Worm (Caenorhabditis elegans) whole organism, late embryonic: ENCODE results near the gene srt-64.

ENCODE experiments used
- C38D4.7 ChIP-seq: fragments of 200-800 bp; sonication (Bioruptor generic); optimal IDR thresholded peaks from 2 replicates; lab custom pipeline; 2018; ENCODE audit warnings: mild to moderate bottlenecking, missing genetic modification characterization, moderate library complexity, missing compliant biosample characterization
- F13H6.1 ChIP-seq: sonication (generic microtip); optimal IDR thresholded peaks from 2 replicates; lab custom pipeline; 2016; ENCODE audit warnings: missing genetic modification characterization, missing compliant biosample characterization
- T23F11.4 ChIP-seq: fragments of 200-800 bp; sonication (Bioruptor generic); optimal IDR thresholded peaks from 2 replicates; lab custom pipeline; 2018; ENCODE audit warnings: mild to moderate bottlenecking, missing genetic modification characterization, missing compliant biosample characterization
- ahr-1 ChIP-seq: sonication (generic microtip); optimal IDR thresholded peaks from 2 replicates; lab custom pipeline; 2016; ENCODE audit warnings: missing genetic modification characterization, missing compliant biosample characterization
- ceh-14 ChIP-seq: sonication (generic microtip); optimal IDR thresholded peaks from 2 replicates; lab custom pipeline; 2016; ENCODE audit warnings: missing genotype, missing genetic modification characterization, missing compliant biosample characterization
- ceh-18 ChIP-seq: sonication (generic microtip); optimal IDR thresholded peaks from 2 replicates; lab custom pipeline; 2016; ENCODE audit warnings: missing genetic modification characterization, missing compliant biosample characterization
- ceh-22 ChIP-seq: sonication (generic microtip); optimal IDR thresholded peaks from 2 replicates; lab custom pipeline; 2017; ENCODE audit warnings: missing biosample characterization, missing genetic modification characterization
- ceh-30 ChIP-seq: fragments of 150-350 bp; optimal IDR thresholded peaks from 2 replicates; lab custom pipeline; 2014; ENCODE audit warnings: missing biosample characterization, missing genetic modification characterization
- ceh-31 ChIP-seq: sonication (generic microtip); optimal IDR thresholded peaks from 2 replicates; lab custom pipeline; 2016; ENCODE audit warnings: missing genetic modification characterization, missing compliant biosample characterization
- ceh-34 ChIP-seq: sonication (generic microtip); optimal IDR thresholded peaks from 2 replicates; lab custom pipeline; 2016; ENCODE audit warnings: mild to moderate bottlenecking, missing genetic modification characterization, missing compliant biosample characterization
- che-1 ChIP-seq: sonication (generic microtip); optimal IDR thresholded peaks from 2 replicates; lab custom pipeline; 2016; ENCODE audit warnings: mild to moderate bottlenecking, missing genetic modification characterization, missing compliant biosample characterization
- ets-4 ChIP-seq: sonication (generic microtip); optimal IDR thresholded peaks from 2 replicates; lab custom pipeline; 2016; ENCODE audit warnings: missing genetic modification characterization, missing compliant biosample characterization
- eyg-1 ChIP-seq: sonication (generic microtip); optimal IDR thresholded peaks from 2 replicates; lab custom pipeline; 2016; ENCODE audit warnings: missing genotype, missing genetic modification characterization, missing compliant biosample characterization
- fax-1 ChIP-seq: sonication (generic microtip); optimal IDR thresholded peaks from 2 replicates; lab custom pipeline; 2016; ENCODE audit warnings: missing genotype, missing genetic modification characterization, missing compliant biosample characterization
- fkh-10 ChIP-seq: fragments of 150-350 bp; optimal IDR thresholded peaks from 2 replicates; lab custom pipeline; 2014; ENCODE audit warnings: missing biosample characterization, missing genetic modification reagents, missing genetic modification characterization
- gmeb-2 ChIP-seq: sonication (generic microtip); optimal IDR thresholded peaks from 2 replicates; lab custom pipeline; 2016; ENCODE audit warnings: missing genetic modification characterization, inconsistent platforms, missing compliant biosample characterization
- hlh-15 ChIP-seq: sonication (generic microtip); optimal IDR thresholded peaks from 2 replicates; lab custom pipeline; 2016; ENCODE audit warnings: missing genetic modification characterization, missing compliant biosample characterization
- hlh-30 ChIP-seq: sonication (generic microtip); optimal IDR thresholded peaks from 2 replicates; lab custom pipeline; 2017; ENCODE audit warnings: antibody characterized with exemption, missing genetic modification characterization, missing compliant biosample characterization; ENCODE audit not compliant: insufficient read depth
- hlh-8 ChIP-seq: sonication (generic microtip); optimal IDR thresholded peaks from 2 replicates; lab custom pipeline; 2016; ENCODE audit warnings: missing genotype, missing genetic modification characterization, missing compliant biosample characterization
- madf-2 ChIP-seq: sonication (generic microtip); optimal IDR thresholded peaks from 2 replicates; lab custom pipeline; 2017; ENCODE audit warnings: missing genetic modification characterization, missing compliant biosample characterization
- mec-3 ChIP-seq: sonication (generic microtip); optimal IDR thresholded peaks from 2 replicates; lab custom pipeline; 2016; ENCODE audit warnings: borderline replicate concordance, missing genetic modification characterization, missing compliant biosample characterization
- nfya-1 ChIP-seq: sonication (generic microtip); optimal IDR thresholded peaks from 2 replicates; lab custom pipeline; 2017; ENCODE audit warnings: missing genetic modification characterization, mild to moderate bottlenecking, missing compliant biosample characterization, antibody characterized with exemption, moderate library complexity
- nhr-11 ChIP-seq: fragments of 150-350 bp; optimal IDR thresholded peaks from 2 replicates; lab custom pipeline; 2014; ENCODE audit warnings: missing biosample characterization, missing genetic modification characterization
- pat-9 ChIP-seq: fragments of 200-800 bp; sonication (Bioruptor generic); optimal IDR thresholded peaks from 2 replicates; lab custom pipeline; 2018; ENCODE audit warnings: mild to moderate bottlenecking, missing genetic modification characterization, moderate library complexity, missing compliant biosample characterization
- rnt-1 ChIP-seq: sonication (generic microtip); optimal IDR thresholded peaks from 2 replicates; lab custom pipeline; 2016; ENCODE audit warnings: missing genetic modification characterization, missing compliant biosample characterization
- sdc-2 ChIP-seq: sonication (generic microtip); optimal IDR thresholded peaks from 2 replicates; lab custom pipeline; 2016; ENCODE audit warnings: missing genotype, missing genetic modification characterization, missing compliant biosample characterization
- sox-2 ChIP-seq: fragments of 200-800 bp; sonication (Bioruptor generic); IDR thresholded peaks from 2 replicates; pipeline ENCODE4 v1.3.6; 2022; ENCODE audit warnings: missing genetic modification reagents, missing genetic modification characterization, missing compliant biosample characterization
- syd-9 ChIP-seq: sonication (generic microtip); optimal IDR thresholded peaks from 2 replicates; lab custom pipeline; 2016; ENCODE audit warnings: mild to moderate bottlenecking, missing genetic modification characterization, moderate library complexity, missing compliant biosample characterization
- unc-42 ChIP-seq: sonication (generic microtip); optimal IDR thresholded peaks from 2 replicates; lab custom pipeline; 2016; ENCODE audit warnings: missing genotype, missing genetic modification characterization, missing compliant biosample characterization
- unc-55 ChIP-seq: sonication (generic microtip); optimal IDR thresholded peaks from 2 replicates; lab custom pipeline; 2017; ENCODE audit warnings: missing biosample characterization, missing genetic modification reagents, missing genetic modification characterization
- ztf-16 ChIP-seq: sonication (generic microtip); optimal IDR thresholded peaks from 2 replicates; lab custom pipeline; 2017; ENCODE audit warnings: missing genetic modification characterization, missing compliant biosample characterization

The srt-64 gene

ce11 chrV:5169586-5169985 is at the start of gene srt-64:
Gene srt-64, minus strand, starts transcription at chrV:5169686.
- TF ChIP-seq ceh-22 (tag; lab: Kevin White, UChicago), result no peak

- TF ChIP-seq hlh-8 (tag; lab: Kevin White, UChicago), result no peak
- peak; percentile 92 for TF ChIP-seq nfya-1
Measured at ce11 chrV:5213674-5214073, 44.2 kb upstream of the srt-64 start.

ce11 chrV:5204127-5204526 is 34.6 kb upstream of the srt-64 start, which contains the start of gene ttc-37:
Gene ttc-37, plus strand, starts transcription at chrV:5204475.
- TF ChIP-seq ceh-18 (tag; lab: Kevin White, UChicago) (peak; percentile 16), rnt-1 (tag; lab: Kevin White, UChicago) (no peak), ceh-34 (tag; lab: Kevin White, UChicago) (no peak)

ce11 chrV:5203643-5204042 is 34.2 kb upstream of the srt-64 start:
- TF ChIP-seq ceh-31 (tag; lab: Kevin White, UChicago) (no peak), sdc-2 (no peak)

DNA sequence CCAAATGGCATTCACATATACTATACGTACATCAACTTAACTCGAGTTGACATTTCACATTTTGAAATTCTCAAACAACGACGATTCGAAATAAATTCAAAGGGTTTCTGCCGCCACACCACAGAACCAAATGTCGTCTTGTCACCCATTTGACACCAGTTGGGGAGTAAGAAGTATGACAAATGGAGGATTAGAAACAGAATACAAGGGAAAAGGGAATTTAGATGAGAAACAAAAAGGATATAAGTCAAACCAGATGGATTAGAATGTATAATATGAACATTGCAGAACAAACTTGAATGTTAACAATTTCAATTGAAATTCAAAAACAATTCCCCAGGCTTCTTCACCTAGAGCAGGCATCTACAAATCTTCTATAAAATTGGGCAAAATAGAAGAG is 32.2 kb upstream of the srt-64 start:
- TF ChIP-seq unc-55, result peak; percentile 27
- no peak for TF ChIP-seq ztf-16 (tag; lab: Kevin White, UChicago)

DNA sequence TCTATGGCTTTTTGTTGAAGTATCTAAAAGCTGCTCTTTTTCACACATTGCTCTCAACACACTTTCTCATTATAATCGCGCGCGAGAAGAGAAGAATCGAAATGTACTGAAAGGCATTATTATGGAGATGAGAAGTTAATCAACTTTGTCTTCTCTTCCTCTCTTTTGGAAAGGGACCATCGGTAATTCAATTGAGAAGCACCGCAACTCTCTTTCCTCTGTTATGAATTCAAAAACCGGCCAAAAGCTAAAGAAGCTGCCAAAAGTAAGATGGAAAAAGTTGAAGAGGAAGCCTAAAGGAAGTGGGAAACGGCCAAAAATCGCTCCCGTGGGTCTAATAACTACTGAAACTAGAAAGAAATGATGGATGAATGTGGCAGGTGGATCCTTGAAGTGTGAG is 30.7 kb upstream of the srt-64 start:
- peak; percentile 48 for TF ChIP-seq fkh-10 (GFP tag; lab: Kevin White, UChicago)
- peak; percentile 98 for TF ChIP-seq unc-42
- TF ChIP-seq pat-9, result no peak
- TF ChIP-seq, all 69 proteins: peak for 2

- TF ChIP-seq C38D4.7 (GFP tag; lab: Kevin White, UChicago), result no peak
- no peak for TF ChIP-seq madf-2 (tag; lab: Kevin White, UChicago)
- TF ChIP-seq hlh-30 (tag; lab: Kevin White, UChicago), result no peak
Measured at ce11 chrV:5198240-5198639, 28.8 kb upstream of the srt-64 start, which contains the start of gene Y47A7.2. Gene Y47A7.2, minus strand, starts transcription at chrV:5198340.

DNA sequence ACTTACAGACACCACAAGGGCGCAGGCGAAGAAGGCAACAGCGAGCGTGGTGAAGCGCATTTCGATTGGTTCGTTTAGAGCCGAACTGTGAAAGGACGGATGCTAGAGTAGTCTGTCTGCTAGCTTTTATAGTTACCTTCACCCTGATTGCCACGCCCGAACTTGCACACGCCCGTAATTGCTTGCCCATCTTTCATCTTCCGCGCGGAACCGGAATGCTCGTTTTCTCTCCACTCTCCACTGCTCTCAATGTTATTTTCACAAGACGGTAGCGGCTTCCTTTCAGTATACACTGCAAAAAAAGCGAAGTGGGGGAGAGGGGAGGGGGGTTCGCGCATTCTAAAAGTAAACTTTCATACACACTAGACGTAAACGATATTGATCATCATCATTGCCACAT is 25.0 kb upstream of the srt-64 start, which contains the start of gene abu-8:
TSS of gene abu-8 (minus strand) at position 101 of the 400 bp plus-strand sequence.
- TF ChIP-seq hlh-30 (tag; lab: Kevin White, UChicago) (no peak), ceh-14 (tag; lab: Kevin White, UChicago) (no peak), hlh-8 (tag; lab: Kevin White, UChicago) (no peak), nhr-11 (tag; lab: Kevin White, UChicago) (no peak), T23F11.4 (GFP tag; lab: Kevin White, UChicago) (no peak), eyg-1 (tag; lab: Kevin White, UChicago) (no peak), ahr-1 (tag; lab: Kevin White, UChicago) (no peak), ceh-22 (tag; lab: Kevin White, UChicago) (no peak), ceh-30 (tag; lab: Kevin White, UChicago) (no peak), F13H6.1 (no peak), fax-1 (tag; lab: Kevin White, UChicago) (no peak), ets-4 (tag; lab: Kevin White, UChicago) (no peak), syd-9 (tag; lab: Kevin White, UChicago) (no peak), rnt-1 (tag; lab: Kevin White, UChicago) (no peak), hlh-15 (tag; lab: Kevin White, UChicago) (no peak), mec-3 (tag; lab: Kevin White, UChicago) (no peak), gmeb-2 (tag; lab: Kevin White, UChicago) (no peak), che-1 (no peak), sdc-2 (no peak), sox-2 (GFP tag; lab: Robert Waterston, UW) (no peak)
